Worm (Caenorhabditis elegans) whole organism, midembryonic: Measurements from ENCODE around the gene ZK856.11.

ENCODE experiments used
- T22C8.4 ChIP-seq: fragments of 200-800 bp; sonication (Bioruptor generic); IDR thresholded peaks from 2 replicates; pipeline ENCODE4 v1.3.6; 2022; ENCODE audit warnings: missing genetic modification characterization, missing compliant biosample characterization
- flt-1 ChIP-seq: fragments of 200-800 bp; sonication (Bioruptor generic); IDR thresholded peaks from 2 replicates; pipeline ENCODE4 v1.3.6; 2022; ENCODE audit warnings: missing genetic modification characterization, missing compliant biosample characterization

DNA sequence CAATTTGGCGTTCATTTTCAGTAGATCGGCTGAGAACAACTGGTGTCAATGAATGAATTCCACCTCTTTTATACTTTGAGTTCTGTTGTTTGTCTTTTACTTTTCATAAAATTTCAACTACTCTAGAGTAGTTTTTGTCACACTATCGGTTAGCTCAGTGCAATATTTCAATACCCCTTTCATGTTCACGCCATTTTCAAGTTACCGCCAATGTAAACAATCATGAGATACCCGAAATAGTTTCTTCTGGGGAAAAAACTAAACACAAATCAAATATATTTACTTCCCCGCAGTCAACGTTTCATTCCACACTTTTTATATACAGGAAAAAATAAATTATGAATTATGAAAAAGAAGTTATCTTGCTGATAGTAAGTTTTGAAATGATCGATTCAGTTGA, 23.6 kb upstream of the ZK856.11 start, which contains the start of gene fipr-4:
- TF ChIP-seq T22C8.4 (GFP tag; lab: Robert Waterston, UW) (no peak), flt-1 (no peak)
